Fruit fly (Drosophila melanogaster): ENCODE measurements around the gene eIF3d2.

The eIF3d2 gene

dm6 chr3R:12194911-12195310 is at the start of gene eIF3d2, which contains the start of gene CG43450:
Gene eIF3d2 (minus strand): TSS chr3R:12195011.
Gene CG43450 (plus strand): TSS chr3R:12195294.
- no peak for TF ChIP-seq noc (tag; optimal IDR thresholded peaks at IDR 0.05)

DNA sequence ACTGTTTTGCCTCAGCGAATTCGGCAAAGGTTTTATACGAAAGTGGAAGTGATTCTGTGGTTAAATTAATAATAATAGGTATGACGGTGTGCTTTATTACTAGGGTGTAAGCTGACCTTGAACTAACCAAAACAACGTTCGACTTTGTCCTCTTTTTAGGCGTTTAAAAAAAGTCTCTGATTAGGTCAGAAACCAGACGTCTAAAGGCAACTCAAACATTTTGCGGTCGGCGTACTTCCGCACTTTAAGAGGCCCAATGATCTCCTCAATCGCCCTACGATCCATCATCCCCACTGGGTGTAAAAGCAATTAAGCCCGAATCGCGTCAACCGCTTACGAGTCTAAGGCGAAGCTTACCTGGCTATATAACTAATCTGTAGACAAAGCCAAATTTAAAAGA is 44.4 kb upstream of the eIF3d2 start, which contains the start of gene Cyp313a3:
Gene Cyp313a3, minus strand, starts transcription at position 101 of the 400 bp plus-strand sequence.
- no peak for TF ChIP-seq noc (tag; optimal IDR thresholded peaks at IDR 0.05)

DNA sequence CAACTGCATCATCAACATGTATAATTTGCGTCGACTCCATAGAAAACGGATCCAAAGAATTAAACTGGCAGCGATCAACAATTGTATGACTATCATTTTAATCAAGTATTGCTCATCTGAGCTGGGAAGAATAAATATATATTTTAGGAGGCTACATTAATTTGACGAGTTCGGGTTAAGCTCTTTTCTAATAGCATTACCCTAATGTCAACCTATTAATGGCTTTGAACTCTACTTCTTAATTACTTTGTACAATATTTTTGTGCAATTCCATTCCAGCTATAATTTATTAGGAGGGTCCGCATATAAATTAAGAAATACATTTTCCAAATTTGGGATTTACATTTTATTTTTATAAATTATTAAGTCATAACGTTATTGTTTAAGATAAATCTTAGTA is 42.0 kb upstream of the eIF3d2 start, which contains the start of gene Cyp313a2:
Gene Cyp313a2, minus strand, starts transcription at position 101 of the 400 bp plus-strand sequence.
- no peak for TF ChIP-seq noc (tag; optimal IDR thresholded peaks at IDR 0.05)

- no peak for TF ChIP-seq noc (tag; optimal IDR thresholded peaks at IDR 0.05)
Measured at dm6 chr3R:12234584-12234983, 39.8 kb upstream of the eIF3d2 start, which contains the start of gene Cyp313a5. Gene Cyp313a5 (minus strand): TSS chr3R:12234684.

dm6 chr3R:12232629-12233028 is 37.8 kb upstream of the eIF3d2 start, which contains the start of gene Pglym87:
Gene Pglym87 (minus strand): TSS chr3R:12232729.
- TF ChIP-seq noc (tag; optimal IDR thresholded peaks at IDR 0.05) = no peak

- no peak for TF ChIP-seq noc (tag; optimal IDR thresholded peaks at IDR 0.05)
Measured at dm6 chr3R:12229113-12229512, 34.3 kb upstream of the eIF3d2 start, which contains the start of gene CG3916. Gene CG3916 (plus strand): TSS chr3R:12229413.

DNA sequence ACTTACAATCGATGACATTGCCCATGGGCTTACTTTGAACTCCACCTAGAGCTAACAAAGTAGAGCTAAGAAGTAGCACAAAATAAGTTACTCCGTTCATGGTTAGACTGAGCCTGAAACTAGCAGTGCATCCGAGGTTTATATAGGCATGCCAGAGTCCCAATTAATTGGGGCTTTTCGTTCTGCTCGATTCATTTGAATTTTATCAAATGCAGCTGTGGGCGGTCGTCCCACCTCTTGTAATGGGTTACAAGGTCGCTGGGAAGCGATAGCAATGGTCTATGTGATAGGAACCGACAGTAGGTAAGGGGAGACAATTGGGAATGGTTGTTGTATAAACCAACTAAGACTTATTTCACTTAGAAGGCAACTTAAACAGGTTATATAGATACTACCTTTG is 31.4 kb upstream of the eIF3d2 start, which contains the start of gene CG12256:
Gene CG12256, minus strand, starts transcription at position 101 of the 400 bp plus-strand sequence.
- TF ChIP-seq noc (tag; optimal IDR thresholded peaks at IDR 0.05) = no peak

DNA sequence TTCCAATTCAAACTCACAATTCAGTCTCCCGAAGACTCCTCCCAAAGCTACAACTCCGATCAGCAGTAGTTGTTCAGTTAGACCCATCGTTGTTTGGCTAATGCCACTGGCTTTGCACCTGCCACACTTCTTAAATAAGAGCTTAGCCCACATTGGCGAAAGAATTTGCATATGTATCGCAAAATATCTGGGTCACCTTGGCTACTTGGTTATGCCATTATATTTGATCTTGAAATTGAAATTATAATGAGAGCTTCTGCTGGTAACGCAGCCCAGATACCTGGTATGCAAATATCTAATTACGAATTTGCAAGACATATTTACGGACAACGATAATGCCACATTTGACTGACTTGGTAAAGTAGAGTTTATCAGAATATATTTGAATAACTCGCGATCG is 30.1 kb upstream of the eIF3d2 start, which contains the start of gene CG17404:
Gene CG17404, minus strand, starts transcription at position 101 of the 400 bp plus-strand sequence.
- TF ChIP-seq noc (tag; optimal IDR thresholded peaks at IDR 0.05) = no peak

DNA sequence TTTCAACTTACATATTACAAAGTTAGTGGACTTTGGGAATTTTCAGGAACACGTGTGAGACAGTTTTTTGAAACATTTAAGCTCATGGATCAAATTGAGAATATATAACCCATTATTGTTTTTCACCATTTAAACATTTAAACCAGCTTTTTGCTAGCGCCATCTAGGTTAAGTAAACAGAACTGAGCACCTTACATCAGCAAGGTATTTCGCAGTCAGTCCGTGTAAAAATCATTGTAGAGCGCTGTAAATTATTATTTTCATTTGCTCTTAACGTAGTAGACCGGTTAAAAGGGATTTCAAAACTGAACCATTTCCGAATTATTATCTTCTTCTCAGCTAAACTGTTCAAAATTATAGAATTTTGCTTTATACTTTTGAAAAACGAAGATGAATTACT is 27.3 kb upstream of the eIF3d2 start, which contains the start of gene Rsbp15:
Gene Rsbp15, plus strand, starts transcription at position 295 of the 400 bp plus-strand sequence.
- TF ChIP-seq noc (tag; optimal IDR thresholded peaks at IDR 0.05) = no peak

- TF ChIP-seq noc (tag; optimal IDR thresholded peaks at IDR 0.05) = peak; percentile 91
Measured at dm6 chr3R:12221366-12221916, 26.6 kb upstream of the eIF3d2 start, which contains the start of gene CG4860. Gene CG4860 (minus strand): TSS chr3R:12221464.

dm6 chr3R:12219497-12219896 is 24.7 kb upstream of the eIF3d2 start, which contains the start of gene Cog1:
Gene Cog1 (minus strand): TSS chr3R:12219686.
- no peak for TF ChIP-seq noc (tag; optimal IDR thresholded peaks at IDR 0.05)

dm6 chr3R:12214201-12214600 is 19.4 kb upstream of the eIF3d2 start, which contains the start of gene CG14742:
Gene CG14742 (plus strand): TSS chr3R:12214501.
- no peak for TF ChIP-seq noc (tag; optimal IDR thresholded peaks at IDR 0.05)

DNA sequence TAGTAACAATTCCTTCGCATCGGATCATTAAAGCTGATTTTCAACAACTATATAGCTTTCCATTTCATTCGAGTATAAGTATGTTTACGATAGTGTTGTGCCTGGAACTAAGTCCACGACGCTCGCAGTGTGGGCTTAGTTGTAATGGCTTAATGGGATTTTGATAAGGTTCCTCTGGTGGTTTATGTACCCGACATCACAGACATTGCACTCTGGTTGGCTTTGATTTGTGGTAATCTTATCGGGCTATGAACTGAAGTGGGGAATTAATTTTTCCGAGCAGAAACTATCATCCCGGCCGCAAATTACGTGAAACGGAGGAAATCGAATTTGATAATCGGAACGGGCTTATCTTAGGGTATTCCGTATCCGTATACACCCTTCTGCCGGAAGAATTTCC is 16.7 kb upstream of the eIF3d2 start:
- TF ChIP-seq noc (tag; optimal IDR thresholded peaks at IDR 0.05) = no peak

DNA sequence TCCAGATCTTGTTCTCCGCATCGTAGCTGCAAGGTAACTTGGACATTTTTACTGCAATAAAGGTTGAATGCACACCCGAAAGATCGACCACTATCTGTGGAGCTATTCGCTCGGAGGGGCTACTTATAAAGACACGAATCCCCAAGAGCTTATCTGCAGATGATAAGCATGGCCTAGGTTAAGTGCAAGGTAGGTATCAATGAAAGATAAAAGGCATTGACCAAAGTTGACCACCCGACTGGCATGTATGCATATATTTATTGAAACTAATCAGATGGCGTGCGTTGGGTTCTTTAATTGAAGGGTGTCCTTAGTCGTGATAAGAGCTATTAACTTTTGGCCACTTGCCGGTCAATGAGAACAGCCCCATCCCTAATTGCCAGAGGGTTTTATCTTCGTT is 15.4 kb upstream of the eIF3d2 start, which contains the start of gene CG4830:
Gene CG4830, minus strand, starts transcription at position 101 of the 400 bp plus-strand sequence.
- no peak for TF ChIP-seq noc (tag; optimal IDR thresholded peaks at IDR 0.05)

DNA sequence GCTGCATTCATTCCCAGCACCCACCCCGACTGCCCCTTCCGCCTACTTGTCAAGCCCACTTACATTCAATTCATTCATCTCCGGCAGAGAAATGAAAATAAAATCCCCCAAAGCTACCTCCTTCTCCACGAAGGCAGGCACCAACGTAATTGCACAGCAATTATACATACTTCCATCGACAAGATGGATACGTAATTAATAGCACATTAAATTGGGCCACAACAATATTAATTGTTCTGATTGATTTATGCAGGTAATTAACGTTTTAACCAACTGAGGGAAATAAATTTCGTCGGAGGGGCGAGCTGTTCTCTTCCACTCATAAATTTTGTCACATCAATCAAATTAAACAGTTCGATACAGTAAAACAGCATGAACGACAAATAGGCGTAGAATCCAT is 2.8 kb upstream of the eIF3d2 start, which contains the start of gene Adk1:
Gene Adk1, plus strand, starts transcription at position 301 of the 400 bp plus-strand sequence.
- TF ChIP-seq noc (tag; optimal IDR thresholded peaks at IDR 0.05) = no peak

- TF ChIP-seq noc (tag; optimal IDR thresholded peaks at IDR 0.05) = no peak
Measured at dm6 chr3R:12196100-12196499, 1.3 kb upstream of the eIF3d2 start.

DNA sequence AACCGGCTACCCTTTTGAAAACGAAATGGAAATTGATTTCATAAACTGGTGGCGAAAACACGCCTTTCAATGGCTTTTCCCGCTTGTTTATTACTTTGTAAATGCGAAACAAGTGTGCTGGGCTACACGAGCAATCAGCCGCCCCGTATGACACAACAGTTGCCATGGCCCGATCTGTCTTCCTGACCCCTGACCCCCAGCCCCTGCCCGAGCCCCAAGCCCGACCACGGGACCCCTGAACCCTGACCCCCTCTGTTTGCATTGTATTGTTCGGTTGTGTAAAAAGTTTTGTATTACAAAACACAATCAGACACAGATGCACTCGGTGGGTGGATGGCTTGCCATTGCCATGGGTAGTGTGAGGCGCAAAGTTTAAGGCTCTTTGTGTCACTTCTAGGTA is 9.2 kb downstream of the eIF3d2 start:
- no peak for TF ChIP-seq noc (tag; optimal IDR thresholded peaks at IDR 0.05)
